Worm (Caenorhabditis elegans) whole organism, late embryonic: ENCODE measurements around the gene srh-179.

Experiments
- ceh-22 ChIP-seq: sonication (generic microtip); optimal IDR thresholded peaks from 2 replicates; lab custom pipeline; 2017; ENCODE audit warnings: missing biosample characterization, missing genetic modification characterization
- ceh-9 ChIP-seq: sonication (generic microtip); optimal IDR thresholded peaks from 2 replicates; lab custom pipeline; 2016; ENCODE audit warnings: mild to moderate bottlenecking, missing genetic modification characterization, inconsistent platforms, missing compliant biosample characterization
- pqm-1 ChIP-seq: sonication (generic microtip); optimal IDR thresholded peaks from 2 replicates; lab custom pipeline; 2016; ENCODE audit warnings: missing genetic modification characterization, missing compliant biosample characterization

- TF ChIP-seq pqm-1 (no peak), ceh-9 (tag; lab: Kevin White, UChicago) (no peak), ceh-22 (no peak)
These were observed 13.8 kb upstream of the srh-179 start, which contains the start of gene ZK228.4 for ce11 chrV:18462365-18462837.
